Fruit fly (Drosophila melanogaster) whole organism, embryonic: Measurements from ENCODE around the gene COX7AL2.

Experiments used
- Ada2b ChIP-seq: fragments of 200-800 bp; sonication (Bioruptor generic); IDR thresholded peaks from 2 replicates; pipeline ENCODE4 v1.3.6; 2022; ENCODE audit warnings: missing biosample characterization, missing genetic modification characterization
- Awh ChIP-seq: fragments of 200-800 bp; sonication (Bioruptor generic); IDR thresholded peaks from 2 replicates; pipeline ENCODE4, ENCODE4 v1.3.6; 2022; ENCODE audit warnings: missing biosample characterization, missing genetic modification characterization
- CG10979 ChIP-seq: fragments of 200-800 bp; sonication (Bioruptor generic); optimal IDR thresholded peaks from 2 replicates; lab custom pipeline; 2018; ENCODE audit warnings: missing biosample characterization, mild to moderate bottlenecking, missing genetic modification characterization, moderate library complexity
- CG11247 ChIP-seq: fragments of 200-800 bp; sonication (Bioruptor generic); IDR thresholded peaks from 2 replicates; pipeline ENCODE4 v1.3.6; 2022; ENCODE audit warnings: missing biosample characterization, missing genetic modification characterization
- CG11696 ChIP-seq: fragments of 200-800 bp; sonication (Bioruptor generic); IDR thresholded peaks from 2 replicates; pipeline ENCODE4 v1.3.6; 2022; ENCODE audit warnings: missing biosample characterization, missing genetic modification characterization
- CG14667 ChIP-seq: fragments of 200-800 bp; sonication (Bioruptor generic); IDR thresholded peaks from 2 replicates; pipeline ENCODE4 v1.3.6; 2022; ENCODE audit warnings: missing biosample characterization, missing genetic modification characterization
- CG15514 ChIP-seq: fragments of 200-800 bp; sonication (Bioruptor generic); optimal IDR thresholded peaks from 3 replicates; lab custom pipeline; 2017; ENCODE audit warnings: missing biosample characterization, missing genetic modification characterization, mild to moderate bottlenecking, moderate library complexity, missing genetic modification reagents
- CG15696 ChIP-seq: fragments of 200-800 bp; sonication (Bioruptor generic); optimal IDR thresholded peaks from 2 replicates; lab custom pipeline; 2019; ENCODE audit warnings: missing biosample characterization, mild to moderate bottlenecking, missing genetic modification characterization, moderate library complexity
- CG17186 ChIP-seq: fragments of 200-800 bp; sonication (Bioruptor generic); optimal IDR thresholded peaks from 3 replicates; lab custom pipeline; 2017; ENCODE audit warnings: missing biosample characterization, missing genetic modification reagents, missing genetic modification characterization
- CG17568 ChIP-seq: fragments of 200-800 bp; sonication (Bioruptor generic); optimal IDR thresholded peaks from 2 replicates; lab custom pipeline; 2018; ENCODE audit warnings: missing biosample characterization, mild to moderate bottlenecking, missing genetic modification characterization, moderate library complexity
- CG2129 ChIP-seq: fragments of 200-800 bp; sonication (Bioruptor generic); IDR thresholded peaks from 2 replicates; pipeline ENCODE4 v1.3.6; 2022; ENCODE audit warnings: missing biosample characterization, missing genetic modification characterization; ENCODE audit not compliant: partially characterized antibody
- CG2199 ChIP-seq: fragments of 200-800 bp; sonication (Bioruptor generic); IDR thresholded peaks from 3 replicates; pipeline ENCODE4 v1.3.6; 2022; ENCODE audit warnings: missing biosample characterization, missing genetic modification characterization
- CG31441 ChIP-seq: fragments of 200-800 bp; sonication (Bioruptor generic); IDR thresholded peaks from 2 replicates; pipeline ENCODE4 v1.3.6; 2022; ENCODE audit warnings: missing biosample characterization, missing genetic modification characterization
- CG4404 ChIP-seq: fragments of 200-800 bp; sonication (Bioruptor generic); IDR thresholded peaks from 2 replicates; pipeline ENCODE4 v1.3.6; 2022; ENCODE audit warnings: missing biosample characterization, missing genetic modification characterization
- CG4424 ChIP-seq: fragments of 200-800 bp; sonication (Bioruptor generic); optimal IDR thresholded peaks from 3 replicates; lab custom pipeline; 2016; ENCODE audit warnings: missing biosample characterization, missing genetic modification characterization
- CG4820 ChIP-seq: fragments of 200-800 bp; sonication (Bioruptor generic); optimal IDR thresholded peaks from 3 replicates; lab custom pipeline; 2016; ENCODE audit warnings: missing biosample characterization, missing genetic modification characterization
- CG6791 ChIP-seq: fragments of 200-800 bp; sonication (Bioruptor generic); IDR thresholded peaks from 3 replicates; pipeline ENCODE4 v1.3.6; 2022; ENCODE audit warnings: missing biosample characterization, missing genetic modification characterization; ENCODE audit not compliant: partially characterized antibody
- CG6854 ChIP-seq: fragments of 200-800 bp; sonication (Bioruptor generic); optimal IDR thresholded peaks from 3 replicates; lab custom pipeline; 2017; ENCODE audit warnings: missing biosample characterization, mild to moderate bottlenecking, missing genetic modification characterization
- CG7963 ChIP-seq: fragments of 200-800 bp; sonication (Bioruptor generic); IDR thresholded peaks from 3 replicates; pipeline ENCODE4 v1.3.6; 2022; ENCODE audit warnings: missing biosample characterization, missing genetic modification characterization; ENCODE audit not compliant: partially characterized antibody
- CG8290 ChIP-seq, 3 experiments: fragments of 200-800 bp; sonication (Bioruptor generic); optimal IDR thresholded peaks; 2 replicates each; lab custom pipeline; 2016 to 2019; ENCODE audit warnings: missing biosample characterization in 3 of 3, missing genetic modification characterization in 3 of 3, mild to moderate bottlenecking in 2 of 3, moderate library complexity in 1 of 3
- CG9797 ChIP-seq: fragments of 200-800 bp; sonication (Bioruptor generic); optimal IDR thresholded peaks from 3 replicates; lab custom pipeline; 2018; ENCODE audit warnings: missing biosample characterization, mild to moderate bottlenecking, missing genetic modification characterization
- ERR ChIP-seq: fragments of 200-800 bp; sonication (Bioruptor generic); optimal IDR thresholded peaks from 2 replicates; lab custom pipeline; 2016; ENCODE audit warnings: missing biosample characterization, missing genetic modification characterization
- Gug ChIP-seq: fragments of 200-800 bp; sonication (Bioruptor generic); IDR thresholded peaks from 4 replicates; pipeline ENCODE4 v1.3.6; 2022; ENCODE audit warnings: missing biosample characterization, missing genetic modification characterization
- HHEX ChIP-seq: fragments of 200-800 bp; sonication (Bioruptor generic); optimal IDR thresholded peaks from 3 replicates; lab custom pipeline; 2017; ENCODE audit warnings: missing biosample characterization, mild to moderate bottlenecking, missing genetic modification characterization, missing genetic modification reagents
- HLH3B ChIP-seq: fragments of 200-800 bp; sonication (Bioruptor generic); IDR thresholded peaks from 2 replicates; pipeline ENCODE4 v1.3.6; 2022; ENCODE audit warnings: missing biosample characterization, missing genetic modification characterization
- Hr78 ChIP-seq, 2 experiments: fragments of 200-800 bp in 1 of 2; fragments of >200 bp in 1 of 2; sonication (Bioruptor generic) in 1 of 2; optimal IDR thresholded peaks; 2 replicates each; lab custom pipeline; 2017 to 2019; ENCODE audit warnings: missing biosample characterization in 2 of 2, missing genetic modification characterization in 2 of 2, mild to moderate bottlenecking in 1 of 2, moderate library complexity in 1 of 2
- Mad ChIP-seq: fragments of 200-800 bp; sonication (Bioruptor generic); optimal IDR thresholded peaks from 2 replicates; lab custom pipeline; 2016; ENCODE audit warnings: missing biosample characterization, missing genetic modification characterization
- Scr ChIP-seq: fragments of 200-800 bp; sonication (Bioruptor generic); IDR thresholded peaks from 2 replicates; pipeline ENCODE4 v1.3.6; 2022; ENCODE audit warnings: missing biosample characterization, missing genetic modification characterization; ENCODE audit not compliant: partially characterized antibody
- cad ChIP-seq: fragments of >200 bp; optimal IDR thresholded peaks from 2 replicates; lab custom pipeline; 2017; ENCODE audit warnings: missing biosample characterization, missing genetic modification characterization
- cg ChIP-seq: fragments of 200-800 bp; sonication (Bioruptor generic); optimal IDR thresholded peaks from 3 replicates; lab custom pipeline; 2019; ENCODE audit warnings: missing biosample characterization, mild to moderate bottlenecking, missing genetic modification characterization, moderate library complexity
- ci ChIP-seq: fragments of 200-800 bp; sonication (Bioruptor generic); IDR thresholded peaks from 3 replicates; pipeline ENCODE4 v1.3.6; 2022; ENCODE audit warnings: missing biosample characterization, missing genetic modification characterization
- croc ChIP-seq: fragments of 200-800 bp; sonication (Bioruptor generic); conservative IDR thresholded peaks from 3 replicates; pipeline ENCODE4 v1.3.6; 2022; ENCODE audit warnings: missing biosample characterization, missing genetic modification characterization
- ewg ChIP-seq: fragments of 200-800 bp; sonication (Bioruptor generic); optimal IDR thresholded peaks from 3 replicates; lab custom pipeline; 2017; ENCODE audit warnings: mild to moderate bottlenecking, missing biosample characterization, missing genetic modification reagents, missing genetic modification characterization
- gcm2 ChIP-seq: fragments of 200-800 bp; sonication (Bioruptor generic); optimal IDR thresholded peaks from 2 replicates; lab custom pipeline; 2016; ENCODE audit warnings: missing biosample characterization, missing genetic modification characterization
- gsb-n ChIP-seq: fragments of 200-800 bp; sonication (Bioruptor generic); optimal IDR thresholded peaks from 3 replicates; lab custom pipeline; 2018; ENCODE audit warnings: missing biosample characterization, mild to moderate bottlenecking, missing genetic modification characterization
- gt ChIP-seq: fragments of 200-800 bp; sonication (Bioruptor generic); IDR thresholded peaks from 2 replicates; pipeline ENCODE4 v1.3.6; 2022; ENCODE audit warnings: missing biosample characterization, missing genetic modification characterization
- hbn ChIP-seq: fragments of 200-800 bp; sonication (Bioruptor generic); IDR thresholded peaks from 2 replicates; pipeline ENCODE4 v1.3.6; 2022; ENCODE audit warnings: missing biosample characterization, missing genetic modification characterization; ENCODE audit not compliant: partially characterized antibody
- kni ChIP-seq: fragments of 200-800 bp; sonication (Bioruptor generic); optimal IDR thresholded peaks from 3 replicates; lab custom pipeline; 2017; ENCODE audit warnings: mild to moderate bottlenecking, missing biosample characterization, missing genetic modification reagents, missing genetic modification characterization
- nmo ChIP-seq: fragments of 200-800 bp; sonication (Bioruptor generic); optimal IDR thresholded peaks from 2 replicates; lab custom pipeline; 2018; ENCODE audit warnings: missing biosample characterization, mild to moderate bottlenecking, missing genetic modification characterization, moderate library complexity
- onecut ChIP-seq: fragments of 200-800 bp; sonication (Bioruptor generic); IDR thresholded peaks from 2 replicates; pipeline ENCODE4 v1.3.6; 2022; ENCODE audit warnings: missing biosample characterization, missing genetic modification characterization
- pan ChIP-seq, 4 experiments: fragments of >200 bp in 3 of 4; fragments of 200-800 bp in 1 of 4; sonication (Bioruptor generic) in 1 of 4; optimal IDR thresholded peaks in 3 of 4; IDR thresholded peaks in 1 of 4; 2 replicates each; pipeline versions ENCODE4 v1.3.6 to Lab custom; 2017 to 2022; ENCODE audit warnings: missing biosample characterization in 2 of 4, missing genetic modification characterization in 2 of 4, mixed read lengths in 1 of 4
- phol ChIP-seq: fragments of 200-800 bp; sonication (Bioruptor generic); optimal IDR thresholded peaks from 3 replicates; lab custom pipeline; 2018; ENCODE audit warnings: missing biosample characterization, mild to moderate bottlenecking, missing genetic modification characterization, moderate library complexity
- pros ChIP-seq: fragments of 200-800 bp; sonication (Bioruptor generic); optimal IDR thresholded peaks from 3 replicates; lab custom pipeline; 2019; ENCODE audit warnings: missing biosample characterization, mild to moderate bottlenecking, missing genetic modification characterization, moderate library complexity
- rib ChIP-seq: fragments of 200-800 bp; sonication (Bioruptor generic); IDR thresholded peaks from 2 replicates; pipeline ENCODE4 v1.3.6; 2022; ENCODE audit warnings: missing biosample characterization, missing genetic modification characterization
- slp2 ChIP-seq: fragments of 200-800 bp; sonication (Bioruptor generic); optimal IDR thresholded peaks from 2 replicates; lab custom pipeline; 2016; ENCODE audit warnings: missing biosample characterization, missing genetic modification characterization
- unc-4 ChIP-seq: fragments of 200-800 bp; sonication (Bioruptor generic); IDR thresholded peaks from 2 replicates; pipeline ENCODE4 v1.3.6; 2022; ENCODE audit warnings: missing biosample characterization, missing genetic modification characterization; ENCODE audit not compliant: partially characterized antibody
- vnd ChIP-seq: fragments of 200-800 bp; sonication (Bioruptor generic); IDR thresholded peaks from 3 replicates; pipeline ENCODE4 v1.3.6; 2022; ENCODE audit warnings: missing biosample characterization, missing genetic modification characterization; ENCODE audit not compliant: partially characterized antibody
- zf30C ChIP-seq: fragments of 200-800 bp; sonication (Bioruptor generic); optimal IDR thresholded peaks from 3 replicates; lab custom pipeline; 2018; ENCODE audit warnings: missing biosample characterization, mild to moderate bottlenecking, missing genetic modification characterization

COX7AL2 gene

dm6 chr2L:2181971-2182643, 15.6 kb downstream of the COX7AL2 start (continued):
- TF ChIP-seq CG14667, result no peak
- no peak for TF ChIP-seq Mad (GFP tag; lab: Kevin White, UChicago)
- no peak for TF ChIP-seq Hr78 (GFP tag; optimal IDR thresholded peaks at IDR 0.05; lab: Kevin White, UChicago)
- TF ChIP-seq CG15696 (tag; lab: Kevin White, UChicago), result peak; percentile 52
- TF ChIP-seq slp2 (GFP tag; lab: Kevin White, UChicago), result no peak
- TF ChIP-seq CG15514 (GFP tag; lab: Kevin White, UChicago), result no peak
- TF ChIP-seq gt, result no peak
- TF ChIP-seq rib, result 0 out of 2 replicates have a peak, but pooled peaks have one; percentile 28
- TF ChIP-seq HLH3B (GFP tag; lab: Robert Waterston, UW), result no peak
- TF ChIP-seq CG31441 (GFP tag; lab: Robert Waterston, UW), result no peak
- no peak for TF ChIP-seq CG10979 (tag; lab: Kevin White, UChicago)
- TF ChIP-seq CG4820 (GFP tag; lab: Kevin White, UChicago), result no peak
- TF ChIP-seq CG6791 (GFP tag; lab: Robert Waterston, UW), result peak; percentile 73
- no peak for TF ChIP-seq Awh (GFP tag; lab: Robert Waterston, UW)
- no peak for TF ChIP-seq phol
- TF ChIP-seq Gug, result no peak
- TF ChIP-seq pan (optimal IDR thresholded peaks at IDR 0.05; lab: Kevin White, UChicago), result peak in 1 of 2 experiments; percentile 83
- TF ChIP-seq pan (GFP tag; optimal IDR thresholded peaks at IDR 0.05 in 1 of 2, IDR thresholded peaks at IDR 0.05 in 1 of 2), result peak in 1 of 2 experiments; percentile 57
- TF ChIP-seq zf30C, result peak; percentile 99
- TF ChIP-seq pros (GFP tag; lab: Kevin White, UChicago), result peak; percentile 91
- no peak for TF ChIP-seq onecut (GFP tag; lab: Robert Waterston, UW)
- TF ChIP-seq CG8290 (GFP tag; optimal IDR thresholded peaks at IDR 0.05; lab: Kevin White, UChicago), result no peak
- no peak for TF ChIP-seq CG8290 (tag; optimal IDR thresholded peaks at IDR 0.05; lab: Kevin White, UChicago)
- 0 out of 3 replicates have a peak, but pooled peaks have one; percentile 40 for TF ChIP-seq ci (GFP tag; lab: Robert Waterston, UW)
- TF ChIP-seq hbn (GFP tag; lab: Robert Waterston, UW), result no peak
- no peak for TF ChIP-seq CG6854
- TF ChIP-seq CG4404 (GFP tag; lab: Robert Waterston, UW), result no peak
- TF ChIP-seq ERR (GFP tag; lab: Kevin White, UChicago), result no peak
- TF ChIP-seq gsb-n (tag; lab: Kevin White, UChicago), result no peak
- TF ChIP-seq croc (GFP tag; lab: Robert Waterston, UW), result no peak
- TF ChIP-seq CG2129, result no peak
- TF ChIP-seq nmo, result no peak
- TF ChIP-seq Ada2b (GFP tag; lab: Robert Waterston, UW), result no peak
- TF ChIP-seq HHEX (GFP tag; lab: Kevin White, UChicago), result no peak
- no peak for TF ChIP-seq gcm2 (GFP tag; lab: Kevin White, UChicago)
- no peak for TF ChIP-seq CG11247 (GFP tag; lab: Robert Waterston, UW)
- no peak for TF ChIP-seq CG4424 (GFP tag; lab: Kevin White, UChicago)
- TF ChIP-seq vnd (GFP tag; lab: Robert Waterston, UW), result 0 out of 3 replicates have a peak, but pooled peaks have one; percentile 40
- TF ChIP-seq cad (GFP tag; lab: Kevin White, UChicago), result no peak
- TF ChIP-seq CG11696 (GFP tag; lab: Robert Waterston, UW), result no peak
- peak; percentile 49 for TF ChIP-seq Scr (GFP tag; lab: Robert Waterston, UW)
- peak; percentile 55 for TF ChIP-seq kni (GFP tag; lab: Kevin White, UChicago)
- TF ChIP-seq CG7963 (GFP tag; lab: Robert Waterston, UW), result peak; percentile 70
- no peak for TF ChIP-seq CG2199
- no peak for TF ChIP-seq CG17568
- TF ChIP-seq unc-4, result no peak
- peak; percentile 75 for TF ChIP-seq cg (GFP tag; lab: Kevin White, UChicago)
- no peak for TF ChIP-seq ewg (GFP tag; lab: Kevin White, UChicago)
- no peak for TF ChIP-seq CG9797 (GFP tag; lab: Kevin White, UChicago)
- TF ChIP-seq CG17186 (GFP tag; lab: Kevin White, UChicago), result no peak
